Fruit fly (Drosophila melanogaster) whole organism, prepupa: Measurements from ENCODE around the gene topi.

Experiments
- CG11762 ChIP-seq: fragments of 200-800 bp; sonication (Bioruptor generic); optimal IDR thresholded peaks from 3 replicates; lab custom pipeline; 2016; ENCODE audit warnings: missing biosample characterization, missing genetic modification characterization; ENCODE audit not compliant: insufficient read depth
- CG15336 ChIP-seq: fragments of 200-800 bp; sonication (Bioruptor generic); IDR thresholded peaks from 2 replicates; pipeline ENCODE4 v1.3.6; 2022; ENCODE audit warnings: missing biosample characterization, missing genetic modification characterization
- CG4318 ChIP-seq: fragments of 200-800 bp; sonication (Bioruptor generic); optimal IDR thresholded peaks from 3 replicates; lab custom pipeline; 2017; ENCODE audit warnings: missing biosample characterization, mild to moderate bottlenecking, missing genetic modification characterization
- CG6792 ChIP-seq: fragments of 200-800 bp; sonication (Bioruptor generic); optimal IDR thresholded peaks from 3 replicates; lab custom pipeline; 2016; ENCODE audit warnings: missing biosample characterization, missing genetic modification characterization
- CG7368 ChIP-seq: fragments of 200-800 bp; sonication (Bioruptor generic); optimal IDR thresholded peaks from 3 replicates; lab custom pipeline; 2016; ENCODE audit warnings: missing biosample characterization, missing genetic modification characterization
- CG9139 ChIP-seq: fragments of 200-800 bp; sonication (Bioruptor generic); optimal IDR thresholded peaks from 3 replicates; lab custom pipeline; 2017; ENCODE audit warnings: missing biosample characterization, mild to moderate bottlenecking, missing genetic modification characterization
- Gug ChIP-seq: fragments of 200-800 bp; sonication (Bioruptor generic); IDR thresholded peaks from 2 replicates; pipeline ENCODE4 v1.3.6; 2022; ENCODE audit warnings: missing biosample characterization, missing genetic modification characterization
- Hr39 ChIP-seq: fragments of 200-800 bp; sonication (Bioruptor generic); optimal IDR thresholded peaks from 2 replicates; lab custom pipeline; 2016; ENCODE audit warnings: missing biosample characterization, missing genetic modification characterization
- Met ChIP-seq: fragments of 200-800 bp; sonication (Bioruptor generic); optimal IDR thresholded peaks from 3 replicates; lab custom pipeline; 2016; ENCODE audit warnings: missing biosample characterization, missing genetic modification characterization
- Sox102F ChIP-seq: fragments of 200-800 bp; sonication (Bioruptor generic); optimal IDR thresholded peaks from 2 replicates; lab custom pipeline; 2016; ENCODE audit warnings: missing biosample characterization, mild to moderate bottlenecking, missing genetic modification characterization
- eg ChIP-seq: fragments of 200-800 bp; sonication (Bioruptor generic); IDR thresholded peaks from 3 replicates; pipeline ENCODE4 v1.3.6; 2022; ENCODE audit warnings: missing biosample characterization, missing genetic modification characterization
- salr ChIP-seq, 2 experiments: fragments of 200-800 bp; sonication (Bioruptor generic); optimal IDR thresholded peaks; 3 replicates each; lab custom pipeline; 2016 to 2018; ENCODE audit warnings: missing biosample characterization in 2 of 2, missing genetic modification characterization in 2 of 2, mild to moderate bottlenecking in 1 of 2
- spab ChIP-seq: fragments of 200-800 bp; sonication (Bioruptor generic); optimal IDR thresholded peaks from 2 replicates; lab custom pipeline; 2017; ENCODE audit warnings: missing biosample characterization, mild to moderate bottlenecking, missing genetic modification characterization, missing genetic modification reagents
- svp ChIP-seq: fragments of 200-800 bp; sonication (Bioruptor generic); peaks from one replicate; lab custom pipeline; 2016; ENCODE audit warnings: missing biosample characterization, missing genetic modification characterization

DNA sequence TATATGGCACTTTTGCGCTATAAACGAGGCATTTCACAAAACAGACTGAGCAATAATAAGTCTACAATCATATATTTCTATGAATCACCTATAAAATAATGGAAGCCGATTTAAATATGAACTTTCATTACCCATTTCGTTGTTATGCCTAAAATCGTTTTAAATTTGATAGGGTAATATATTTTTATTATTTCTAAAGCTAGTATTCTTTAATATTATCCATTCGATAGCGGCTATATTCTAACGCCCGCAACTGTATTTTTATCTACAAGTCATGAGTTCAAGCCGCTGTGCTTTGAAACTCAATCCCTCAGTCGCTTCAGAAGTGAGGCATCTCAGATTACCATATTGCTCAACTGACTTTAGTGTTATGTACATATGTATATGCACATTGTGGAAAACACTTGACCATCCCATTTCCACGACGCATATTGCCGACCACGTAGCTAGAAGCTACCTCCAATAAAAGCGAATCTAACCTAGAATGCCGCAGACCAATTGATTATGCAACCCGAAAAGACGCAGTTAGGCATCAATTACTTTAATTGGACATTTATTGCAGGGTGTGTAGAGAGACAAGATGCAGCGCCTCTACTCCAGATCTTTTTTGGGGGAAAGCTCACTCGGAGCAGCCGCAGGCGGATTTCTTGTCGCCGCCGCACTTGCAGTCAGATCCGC lies 8.5 kb downstream of the topi start:
- TF ChIP-seq CG7368 (GFP tag; lab: Kevin White, UChicago) = no peak
- TF ChIP-seq svp (GFP tag; lab: Kevin White, UChicago) = peak; percentile 78
- TF ChIP-seq Hr39 (GFP tag; lab: Kevin White, UChicago) = no peak
- TF ChIP-seq CG9139 = no peak
- TF ChIP-seq CG11762 (GFP tag; lab: Kevin White, UChicago) = no peak
- peak; percentile 42 for TF ChIP-seq CG15336 (GFP tag; lab: Robert Waterston, UW)
- TF ChIP-seq CG4318 = no peak
- no peak for TF ChIP-seq CG6792 (GFP tag; lab: Kevin White, UChicago)
- TF ChIP-seq Sox102F = no peak
- no peak for TF ChIP-seq Met (GFP tag; lab: Kevin White, UChicago)
- TF ChIP-seq eg (GFP tag; lab: Robert Waterston, UW) = peak; percentile 36; the same call in 1 of the 3 replicates
- no peak for TF ChIP-seq salr (GFP tag; optimal IDR thresholded peaks at IDR 0.05; lab: Kevin White, UChicago)
- no peak for TF ChIP-seq spab (GFP tag; lab: Kevin White, UChicago)
- no peak for TF ChIP-seq Gug
